Worm (Caenorhabditis elegans): ENCODE measurements around the gene srd-65.
A peak's percentile ranks its signal among the peaks of the same experiment; 100 is the strongest.

- TF ChIP-seq unc-39 (tag; optimal IDR thresholded peaks at IDR 0.05) (no peak), nhr-237 (tag; optimal IDR thresholded peaks at IDR 0.05) (no peak), mep-1 (tag; optimal IDR thresholded peaks at IDR 0.05) (peak; percentile 12), sptf-1 (tag; optimal IDR thresholded peaks at IDR 0.05) (no peak), nhr-2 (tag; optimal IDR thresholded peaks at IDR 0.05) (peak; percentile 96), nhr-76 (tag; optimal IDR thresholded peaks at IDR 0.05) (no peak)
These were observed 10.5 kb upstream of the srd-65 start, which contains the start of gene C39B5.2 for ce11 chrIII:2234192-2234934.
